Fruit fly (Drosophila melanogaster) whole organism, prepupa: ENCODE measurements around the gene ND-PDSW.
A peak's percentile ranks its signal among the peaks of the same experiment; 100 is the strongest.

ENCODE experiments used
- Blimp-1 ChIP-seq: fragments of 200-800 bp; sonication (Bioruptor generic); optimal IDR thresholded peaks from 3 replicates; lab custom pipeline; 2017; ENCODE audit warnings: missing biosample characterization, missing genetic modification characterization, mild to moderate bottlenecking, moderate library complexity, missing genetic modification reagents
- CG11294 ChIP-seq: fragments of 200-800 bp; sonication (Bioruptor generic); IDR thresholded peaks from 2 replicates; pipeline ENCODE4 v1.3.6; 2022; ENCODE audit warnings: missing biosample characterization, missing genetic modification characterization
- CG11902 ChIP-seq: fragments of 200-800 bp; sonication (Bioruptor generic); optimal IDR thresholded peaks from 3 replicates; lab custom pipeline; 2016; ENCODE audit warnings: missing biosample characterization, missing genetic modification characterization
- CG6276 ChIP-seq: fragments of 200-800 bp; sonication (Bioruptor generic); optimal IDR thresholded peaks from 2 replicates; lab custom pipeline; 2017; ENCODE audit warnings: missing biosample characterization, mild to moderate bottlenecking, missing genetic modification characterization
- CG6792 ChIP-seq: fragments of 200-800 bp; sonication (Bioruptor generic); optimal IDR thresholded peaks from 3 replicates; lab custom pipeline; 2016; ENCODE audit warnings: missing biosample characterization, missing genetic modification characterization
- CG6854 ChIP-seq: fragments of 200-800 bp; sonication (Bioruptor generic); optimal IDR thresholded peaks from 2 replicates; lab custom pipeline; 2017; ENCODE audit warnings: missing biosample characterization, mild to moderate bottlenecking, missing genetic modification characterization
- Gug ChIP-seq: fragments of 200-800 bp; sonication (Bioruptor generic); IDR thresholded peaks from 2 replicates; pipeline ENCODE4 v1.3.6; 2022; ENCODE audit warnings: missing biosample characterization, missing genetic modification characterization
- Hr38 ChIP-seq: sonication (Bioruptor generic); optimal IDR thresholded peaks from 2 replicates; lab custom pipeline; 2016; ENCODE audit warnings: missing biosample characterization, missing genetic modification characterization
- Hr4 ChIP-seq: fragments of 200-800 bp; sonication (Bioruptor generic); optimal IDR thresholded peaks from 3 replicates; lab custom pipeline; 2016; ENCODE audit warnings: missing biosample characterization, missing genetic modification characterization
- OdsH ChIP-seq: fragments of 200-800 bp; sonication (Bioruptor generic); optimal IDR thresholded peaks from 3 replicates; lab custom pipeline; 2016; ENCODE audit warnings: missing biosample characterization, missing genetic modification characterization
- fd59A ChIP-seq: fragments of 200-800 bp; sonication (Bioruptor generic); optimal IDR thresholded peaks from 2 replicates; lab custom pipeline; 2017; ENCODE audit warnings: missing biosample characterization, mild to moderate bottlenecking, missing genetic modification characterization, missing genetic modification reagents
- fkh ChIP-seq: fragments of 200-800 bp; sonication (Bioruptor generic); optimal IDR thresholded peaks from 3 replicates; lab custom pipeline; 2017; ENCODE audit warnings: missing biosample characterization, mild to moderate bottlenecking, missing genetic modification characterization, moderate library complexity
- net ChIP-seq: fragments of 200-800 bp; sonication (Bioruptor generic); optimal IDR thresholded peaks from 3 replicates; lab custom pipeline; 2016; ENCODE audit warnings: missing biosample characterization, missing genetic modification characterization
- svp ChIP-seq: fragments of 200-800 bp; sonication (Bioruptor generic); peaks from one replicate; lab custom pipeline; 2016; ENCODE audit warnings: missing biosample characterization, missing genetic modification characterization

DNA sequence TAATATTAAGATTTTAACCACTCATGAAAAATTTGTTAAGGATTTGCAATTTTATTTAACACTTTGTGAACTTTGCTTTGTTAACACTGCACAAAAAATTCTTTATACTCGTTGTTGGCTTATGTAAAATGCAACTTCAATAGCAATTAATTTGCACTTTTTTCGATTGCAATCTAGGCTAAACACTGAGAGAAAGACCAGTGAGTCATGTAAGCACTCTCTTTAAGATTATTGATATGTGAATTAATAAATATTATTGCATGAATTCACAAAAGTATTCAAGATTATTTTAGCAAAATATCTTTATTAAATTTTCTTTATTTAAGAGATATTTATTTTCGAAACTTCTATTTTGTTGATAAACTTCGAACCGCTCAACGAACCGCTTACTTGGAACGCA lies 40.8 kb downstream of the ND-PDSW start:
- TF ChIP-seq net (GFP tag; lab: Kevin White, UChicago): no peak
- TF ChIP-seq CG6854 (GFP tag; lab: Kevin White, UChicago): no peak
- peak; percentile 49 for TF ChIP-seq Hr4
- TF ChIP-seq fd59A (GFP tag; lab: Kevin White, UChicago): no peak
- no peak for TF ChIP-seq svp (GFP tag; lab: Kevin White, UChicago)
- peak; percentile 16 for TF ChIP-seq OdsH (GFP tag; lab: Kevin White, UChicago)
- no peak for TF ChIP-seq CG6792 (GFP tag; lab: Kevin White, UChicago)
- no peak for TF ChIP-seq fkh (GFP tag; lab: Kevin White, UChicago)
- TF ChIP-seq Blimp-1 (GFP tag; lab: Kevin White, UChicago): no peak
- TF ChIP-seq CG11294 (GFP tag; lab: Robert Waterston, UW): no peak
- TF ChIP-seq Hr38 (GFP tag; lab: Kevin White, UChicago): no peak
- TF ChIP-seq CG6276 (GFP tag; lab: Kevin White, UChicago): no peak
- no peak for TF ChIP-seq CG11902 (GFP tag; lab: Kevin White, UChicago)
- TF ChIP-seq Gug: no peak; the same call in 1 of the 2 replicates
